Worm (Caenorhabditis elegans): ENCODE data around the gene ZK355.8.
A peak's percentile ranks its signal among the peaks of the same experiment; 100 is the strongest.

- TF ChIP-seq snpc-4 (tag; optimal IDR thresholded peaks at IDR 0.05) (no peak), alr-1 (tag; optimal IDR thresholded peaks at IDR 0.05; ENCODE audit: borderline replicate concordance) (no peak), ama-1 (optimal IDR thresholded peaks at IDR 0.05) (no peak), pax-3 (tag; optimal IDR thresholded peaks at IDR 0.05) (no peak), ztf-4 (tag; optimal IDR thresholded peaks at IDR 0.05) (no peak), sptf-1 (tag; optimal IDR thresholded peaks at IDR 0.05) (no peak), unc-62 (GFP tag; optimal IDR thresholded peaks at IDR 0.05) (no peak), nhr-237 (tag; optimal IDR thresholded peaks at IDR 0.05) (no peak), pqm-1 (tag; optimal IDR thresholded peaks at IDR 0.05) (no peak), lin-35 (GFP tag; optimal IDR thresholded peaks at IDR 0.05) (peak in 1 of 2 experiments; percentile 34), ceh-88 (GFP tag; IDR thresholded peaks at IDR 0.05) (no peak), snu-23 (GFP tag; optimal IDR thresholded peaks at IDR 0.05) (no peak), hlh-4 (tag; optimal IDR thresholded peaks at IDR 0.05) (no peak)
Observed at ce11 chrII:2922359-2922758, 5.2 kb upstream of the ZK355.8 start.

Data from whole organism, L1 larva.